Fruit fly (Drosophila melanogaster) whole organism, embryonic: ENCODE data around the gene Unc-115a.
A peak's percentile ranks its signal among the peaks of the same experiment; 100 is the strongest.
"Not testable (repeated sequence)": the region's sequence is repeated elsewhere in the genome, so short reads cannot be mapped to it uniquely, and the experiment has no call there.

ENCODE experiments used
- ATbp ChIP-seq: fragments of 200-800 bp; sonication (Bioruptor generic); optimal IDR thresholded peaks from 2 replicates; lab custom pipeline; 2017; ENCODE audit warnings: missing biosample characterization, mild to moderate bottlenecking, missing genetic modification characterization, missing genetic modification reagents
- B-H2 ChIP-seq: fragments of 200-800 bp; sonication (Bioruptor generic); optimal IDR thresholded peaks from 2 replicates; lab custom pipeline; 2018; ENCODE audit warnings: missing biosample characterization, mild to moderate bottlenecking, missing genetic modification characterization
- CG10321 ChIP-seq: fragments of 200-800 bp; sonication (Bioruptor generic); IDR thresholded peaks from 2 replicates; pipeline ENCODE4 v1.3.6; 2022; ENCODE audit warnings: missing biosample characterization, missing genetic modification characterization
- CG10543 ChIP-seq: fragments of 200-800 bp; sonication (Bioruptor generic); optimal IDR thresholded peaks from 3 replicates; lab custom pipeline; 2017; ENCODE audit warnings: missing biosample characterization, mild to moderate bottlenecking, missing genetic modification characterization, moderate library complexity
- CG10979 ChIP-seq: fragments of 200-800 bp; sonication (Bioruptor generic); optimal IDR thresholded peaks from 2 replicates; lab custom pipeline; 2018; ENCODE audit warnings: missing biosample characterization, mild to moderate bottlenecking, missing genetic modification characterization, moderate library complexity
- CG13775 ChIP-seq: fragments of 200-800 bp; sonication (Bioruptor generic); optimal IDR thresholded peaks from 3 replicates; lab custom pipeline; 2017; ENCODE audit warnings: missing biosample characterization, mild to moderate bottlenecking, missing genetic modification characterization
- CG18476 ChIP-seq: fragments of 200-800 bp; sonication (Bioruptor generic); optimal IDR thresholded peaks from 2 replicates; lab custom pipeline; 2016; ENCODE audit warnings: missing biosample characterization, mild to moderate bottlenecking, missing genetic modification characterization
- CG2199 ChIP-seq: fragments of 200-800 bp; sonication (Bioruptor generic); IDR thresholded peaks from 3 replicates; pipeline ENCODE4 v1.3.6; 2022; ENCODE audit warnings: missing biosample characterization, missing genetic modification characterization
- CG8290 ChIP-seq, 3 experiments: fragments of 200-800 bp; sonication (Bioruptor generic); optimal IDR thresholded peaks; 2 replicates each; lab custom pipeline; 2016 to 2019; ENCODE audit warnings: missing biosample characterization in 3 of 3, missing genetic modification characterization in 3 of 3, mild to moderate bottlenecking in 2 of 3, moderate library complexity in 1 of 3
- CTCF ChIP-seq: fragments of 200-800 bp; sonication (Bioruptor generic); optimal IDR thresholded peaks from 2 replicates; lab custom pipeline; 2017; ENCODE audit warnings: missing biosample characterization, mild to moderate bottlenecking, missing genetic modification characterization, moderate library complexity
- Deaf1 ChIP-seq: fragments of 200-800 bp; optimal IDR thresholded peaks from 3 replicates; lab custom pipeline; 2019; ENCODE audit warnings: missing biosample characterization, mild to moderate bottlenecking, missing genetic modification characterization, moderate library complexity
- Fer1 ChIP-seq: fragments of 200-800 bp; sonication (Bioruptor generic); optimal IDR thresholded peaks from 2 replicates; lab custom pipeline; 2017; ENCODE audit warnings: missing biosample characterization, mild to moderate bottlenecking, missing genetic modification characterization
- Hmr ChIP-seq: fragments of 200-800 bp; sonication (Bioruptor generic); optimal IDR thresholded peaks from 3 replicates; lab custom pipeline; 2017; ENCODE audit warnings: mild to moderate bottlenecking, missing biosample characterization, missing genetic modification reagents, missing genetic modification characterization
- Hsf ChIP-seq: fragments of 200-800 bp; sonication (Bioruptor generic); optimal IDR thresholded peaks from 3 replicates; lab custom pipeline; 2016; ENCODE audit warnings: missing biosample characterization, missing genetic modification characterization
- Med ChIP-seq: fragments of 200-800 bp; sonication (Bioruptor generic); peaks from one replicate; lab custom pipeline; 2016; ENCODE audit warnings: missing biosample characterization, missing genetic modification characterization, mild to moderate bottlenecking, inconsistent platforms, moderate library complexity
- Pdp1 ChIP-seq, 2 experiments: fragments of 200-800 bp; sonication (Bioruptor generic); optimal IDR thresholded peaks; 3 replicates each; lab custom pipeline; 2016; ENCODE audit warnings: missing biosample characterization in 2 of 2, missing genetic modification characterization in 2 of 2, mild to moderate bottlenecking in 1 of 2, moderate library complexity in 1 of 2
- Poxn ChIP-seq: fragments of 200-800 bp; sonication (Bioruptor generic); IDR thresholded peaks from 2 replicates; pipeline ENCODE4 v1.3.6; 2022; ENCODE audit warnings: missing biosample characterization, missing genetic modification characterization
- bab2 ChIP-seq: fragments of 200-800 bp; sonication (Bioruptor generic); optimal IDR thresholded peaks from 2 replicates; lab custom pipeline; 2016; ENCODE audit warnings: missing biosample characterization, missing genetic modification characterization
- cad ChIP-seq: fragments of >200 bp; optimal IDR thresholded peaks from 2 replicates; lab custom pipeline; 2017; ENCODE audit warnings: missing biosample characterization, missing genetic modification characterization
- cg ChIP-seq: fragments of 200-800 bp; sonication (Bioruptor generic); optimal IDR thresholded peaks from 3 replicates; lab custom pipeline; 2019; ENCODE audit warnings: missing biosample characterization, mild to moderate bottlenecking, missing genetic modification characterization, moderate library complexity
- danr ChIP-seq: fragments of 200-800 bp; sonication (Bioruptor generic); IDR thresholded peaks from 2 replicates; pipeline ENCODE4 v1.3.6; 2022; ENCODE audit warnings: missing biosample characterization, missing genetic modification characterization
- dysf ChIP-seq: fragments of 200-800 bp; sonication (Bioruptor generic); IDR thresholded peaks from 3 replicates; pipeline ENCODE4 v1.3.6; 2022; ENCODE audit warnings: missing biosample characterization, missing genetic modification characterization
- eve ChIP-seq, 2 experiments: fragments of >200 bp; optimal IDR thresholded peaks; 2 replicates each; lab custom pipeline; 2017; ENCODE audit warnings: missing biosample characterization in 2 of 2, missing genetic modification characterization in 2 of 2
- exex ChIP-seq: fragments of 200-800 bp; sonication (Bioruptor generic); optimal IDR thresholded peaks from 4 replicates; lab custom pipeline; 2018; ENCODE audit warnings: missing biosample characterization, mild to moderate bottlenecking, missing genetic modification characterization, moderate library complexity
- her ChIP-seq: fragments of 200-800 bp; sonication (Bioruptor generic); optimal IDR thresholded peaks from 2 replicates; lab custom pipeline; 2016; ENCODE audit warnings: missing biosample characterization, missing genetic modification characterization
- hth ChIP-seq: fragments of >200 bp; optimal IDR thresholded peaks from 2 replicates; lab custom pipeline; 2017; ENCODE audit warnings: inconsistent platforms
- pita ChIP-seq: fragments of 200-800 bp; sonication (Bioruptor generic); optimal IDR thresholded peaks from 2 replicates; lab custom pipeline; 2017; ENCODE audit warnings: missing biosample characterization, mild to moderate bottlenecking, missing genetic modification characterization
- sens ChIP-seq: fragments of 200-800 bp; sonication (Bioruptor generic); peaks from one replicate; lab custom pipeline; 2016; ENCODE audit warnings: missing biosample characterization, missing genetic modification characterization
- sob ChIP-seq: fragments of 200-800 bp; sonication (Bioruptor generic); IDR thresholded peaks from 2 replicates; pipeline ENCODE4 v1.3.6; 2022; ENCODE audit warnings: missing biosample characterization, missing genetic modification characterization
- sug ChIP-seq: fragments of 200-800 bp; optimal IDR thresholded peaks from 2 replicates; lab custom pipeline; 2019; ENCODE audit warnings: missing biosample characterization, mild to moderate bottlenecking, missing genetic modification characterization, moderate library complexity
- vfl ChIP-seq: fragments of 200-800 bp; sonication (Bioruptor generic); optimal IDR thresholded peaks from 2 replicates; lab custom pipeline; 2016; ENCODE audit warnings: missing biosample characterization, missing genetic modification characterization

Gene Unc-115a

DNA sequence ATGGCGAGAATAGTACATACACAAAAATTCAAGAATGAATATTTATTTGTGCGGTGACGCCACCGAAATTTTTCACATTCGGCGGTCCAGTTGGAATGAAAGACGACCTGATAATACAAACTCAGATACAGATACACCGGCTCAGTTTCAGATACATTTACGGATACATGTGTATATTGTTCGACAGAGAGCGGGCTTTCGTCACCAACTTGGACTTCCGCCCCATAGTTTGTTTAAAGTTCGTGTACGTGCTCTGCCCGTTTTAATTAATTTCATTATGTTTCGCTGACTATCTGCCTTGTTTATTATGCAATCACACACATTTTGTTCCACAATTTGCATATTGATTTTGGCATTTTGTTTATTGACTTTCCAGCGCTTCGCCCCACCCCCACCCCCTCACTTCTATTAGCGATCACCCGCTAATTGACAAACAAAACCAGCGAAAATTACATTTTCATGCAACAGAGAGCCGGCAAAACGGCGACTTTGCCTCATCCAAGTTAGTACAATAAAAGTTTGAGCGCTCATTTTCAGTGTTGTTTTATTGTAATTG lies 4.0 kb downstream of the Unc-115a start (continued):
- no peak for TF ChIP-seq CG8290 (GFP tag; optimal IDR thresholded peaks at IDR 0.05; lab: Kevin White, UChicago)
- TF ChIP-seq CG8290 (tag; optimal IDR thresholded peaks at IDR 0.05; lab: Kevin White, UChicago): peak in 1 of 2 experiments; percentile 62

- TF ChIP-seq pita (GFP tag; lab: Kevin White, UChicago) (no peak), Poxn (no peak), Pdp1 (GFP tag; optimal IDR thresholded peaks at IDR 0.05; lab: Kevin White, UChicago) (peak in 1 of 2 experiments; percentile 62), CG10543 (GFP tag; lab: Kevin White, UChicago) (peak; percentile 20), Hmr (GFP tag; lab: Kevin White, UChicago) (no peak), danr (no peak), Hsf (GFP tag; lab: Kevin White, UChicago) (no peak), vfl (no peak), Med (GFP tag; lab: Kevin White, UChicago) (peak; percentile 14), hth (no peak), bab2 (GFP tag; lab: Kevin White, UChicago) (no peak), eve (GFP tag; optimal IDR thresholded peaks at IDR 0.05; lab: Kevin White, UChicago) (no peak), CG10321 (no peak), CG2199 (GFP tag; lab: Robert Waterston, UW) (no peak), ATbp (GFP tag; lab: Kevin White, UChicago) (no peak), exex (peak; percentile 71), Fer1 (GFP tag; lab: Kevin White, UChicago) (no peak), sug (tag; lab: Kevin White, UChicago) (peak; percentile 2), cg (GFP tag; lab: Kevin White, UChicago) (peak; percentile 54), sens (GFP tag; lab: Kevin White, UChicago) (peak; percentile 42), B-H2 (GFP tag; lab: Kevin White, UChicago) (no peak)
- TF ChIP-seq, all 482 proteins: peak for 7
These were observed 4.7 kb downstream of the Unc-115a start for dm6 chr3R:9700513-9700912.

- peak; percentile 92 for TF ChIP-seq CG10979 (tag; lab: Kevin White, UChicago)
- TF ChIP-seq dysf (GFP tag; lab: Robert Waterston, UW): no peak
- TF ChIP-seq Med (GFP tag; lab: Kevin White, UChicago): peak; percentile 26
- TF ChIP-seq CTCF (GFP tag; lab: Kevin White, UChicago): peak; percentile 86
These were observed 10.2 kb downstream of the Unc-115a start for dm6 chr3R:9694999-9695398.

DNA sequence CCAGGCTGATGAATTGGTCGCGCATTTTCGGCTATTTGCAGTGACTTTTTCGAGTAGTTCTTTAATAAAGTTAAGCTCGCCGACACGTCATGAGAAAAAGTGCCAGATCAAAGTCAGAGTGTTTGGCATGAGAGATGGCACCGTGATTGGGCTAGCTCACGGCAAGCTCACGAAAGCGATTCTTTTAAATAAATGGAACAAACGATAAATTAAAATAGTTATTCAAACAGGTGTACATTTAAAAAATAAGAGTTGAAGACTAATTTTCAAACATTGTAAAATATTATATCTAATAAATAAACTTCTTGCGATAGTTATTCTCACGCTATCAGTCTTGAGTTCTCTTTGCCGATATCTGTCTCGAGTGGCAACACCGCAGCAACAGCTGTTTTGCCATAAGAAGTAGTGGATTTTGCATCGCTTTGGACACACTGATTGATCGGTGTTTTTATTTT lies 12.5 kb downstream of the Unc-115a start, which contains the start of the genes Unc-115b, p24-2 and CG32939:
TSS of gene Unc-115b (minus strand) at position 101 of the 455 bp plus-strand sequence.
TSS of gene p24-2 (minus strand) at position 120 of the 455 bp plus-strand sequence.
TSS of gene CG32939 (plus strand) at position 405 of the 455 bp plus-strand sequence.
- TF ChIP-seq CG18476 (GFP tag; lab: Kevin White, UChicago); her (GFP tag; lab: Kevin White, UChicago); Deaf1 (tag; lab: Kevin White, UChicago): not testable (repeated sequence)

DNA sequence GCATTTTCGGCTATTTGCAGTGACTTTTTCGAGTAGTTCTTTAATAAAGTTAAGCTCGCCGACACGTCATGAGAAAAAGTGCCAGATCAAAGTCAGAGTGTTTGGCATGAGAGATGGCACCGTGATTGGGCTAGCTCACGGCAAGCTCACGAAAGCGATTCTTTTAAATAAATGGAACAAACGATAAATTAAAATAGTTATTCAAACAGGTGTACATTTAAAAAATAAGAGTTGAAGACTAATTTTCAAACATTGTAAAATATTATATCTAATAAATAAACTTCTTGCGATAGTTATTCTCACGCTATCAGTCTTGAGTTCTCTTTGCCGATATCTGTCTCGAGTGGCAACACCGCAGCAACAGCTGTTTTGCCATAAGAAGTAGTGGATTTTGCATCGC lies 19.8 kb downstream of the Unc-115a start, which contains the start of the genes eca and CG18542:
TSS of gene eca (minus strand) at position 101 of the 400 bp plus-strand sequence.
TSS of gene CG18542 (plus strand) at position 385 of the 400 bp plus-strand sequence.
- TF ChIP-seq cad (GFP tag; lab: Kevin White, UChicago); CG13775 (GFP tag; lab: Kevin White, UChicago); sob: not testable (repeated sequence)
